Worm (Caenorhabditis elegans): ENCODE measurements around the gene nhr-21.

nhr-21 gene

ce11 chrII:7337469-7337893, 1.5 kb upstream of the nhr-21 start (continued):
- TF ChIP-seq athp-1 (tag; optimal IDR thresholded peaks at IDR 0.05) (no peak), lin-26 (GFP tag; IDR thresholded peaks at IDR 0.05) (peak; percentile 68; the same call in 1 of the 2 replicates), snpc-1.1 (tag; optimal IDR thresholded peaks at IDR 0.05; ENCODE audit: insufficient read depth) (no peak), ztf-6 (GFP tag; IDR thresholded peaks at IDR 0.05) (no peak), bed-1 (GFP tag; IDR thresholded peaks at IDR 0.05) (no peak), let-607 (tag; optimal IDR thresholded peaks at IDR 0.05) (peak; percentile 42 to 60), snpc-4 (GFP tag; optimal IDR thresholded peaks at IDR 0.05) (no peak), snpc-4 (tag; optimal IDR thresholded peaks at IDR 0.05) (peak in 2 of 4 experiments; percentile 9 to 61), aptf-3 (GFP tag; IDR thresholded peaks at IDR 0.05) (no peak), pbrm-1 (GFP tag; IDR thresholded peaks at IDR 0.05) (peak; percentile 49; the same call in 1 of the 2 replicates)

- TF ChIP-seq B0336.3 (GFP tag; IDR thresholded peaks at IDR 0.05) (no peak), lin-26 (GFP tag; IDR thresholded peaks at IDR 0.05) (no peak), bed-2 (GFP tag; IDR thresholded peaks at IDR 0.05) (no peak), ztf-3 (GFP tag; optimal IDR thresholded peaks at IDR 0.05) (no peak), C06A6.2 (GFP tag; conservative IDR thresholded peaks at IDR 0.05) (no peak), dpl-1 (GFP tag; optimal IDR thresholded peaks at IDR 0.05) (no peak), Y79H2A.3 (GFP tag; conservative IDR thresholded peaks at IDR 0.05) (no peak), hlh-12 (tag; optimal IDR thresholded peaks at IDR 0.05) (no peak)
Measured at ce11 chrII:7340703-7341102, 1.7 kb downstream of the nhr-21 start.

ce11 chrII:7341572-7342303, 2.7 kb downstream of the nhr-21 start:
- TF ChIP-seq F23B12.7 (tag; optimal IDR thresholded peaks at IDR 0.05; ENCODE audit: insufficient read depth) (no peak), F57A8.1 (GFP tag; optimal IDR thresholded peaks at IDR 0.05) (no peak), egl-18 (GFP tag; IDR thresholded peaks at IDR 0.05) (no peak), Y79H2A.3 (GFP tag; conservative IDR thresholded peaks at IDR 0.05) (no peak), ztf-26 (tag; optimal IDR thresholded peaks at IDR 0.05) (peak; percentile 6), ceh-91 (GFP tag; IDR thresholded peaks at IDR 0.05) (no peak), ZK185.1 (tag; optimal IDR thresholded peaks at IDR 0.05; ENCODE audit: poor library complexity, severe bottlenecking) (no peak), aptf-2 (GFP tag; conservative IDR thresholded peaks at IDR 0.05) (no peak)

ce11 chrII:7342884-7343283, 3.9 kb downstream of the nhr-21 start:
- TF ChIP-seq dpl-1 (GFP tag; optimal IDR thresholded peaks at IDR 0.05), result no peak
- TF ChIP-seq snpc-4 (GFP tag; optimal IDR thresholded peaks at IDR 0.05), result no peak
- TF ChIP-seq snpc-4 (tag; optimal IDR thresholded peaks at IDR 0.05), result no peak
- no peak for TF ChIP-seq him-1 (tag; optimal IDR thresholded peaks at IDR 0.05)
- TF ChIP-seq ceh-100 (GFP tag; IDR thresholded peaks at IDR 0.05), result no peak
- peak; percentile 49; the same call in 1 of the 2 replicates for TF ChIP-seq C06A6.2 (GFP tag; conservative IDR thresholded peaks at IDR 0.05)
- peak; percentile 39; the same call in 1 of the 2 replicates for TF ChIP-seq lin-26 (GFP tag; IDR thresholded peaks at IDR 0.05)
- TF ChIP-seq dox-1 (GFP tag; IDR thresholded peaks at IDR 0.05), result no peak
- no peak for TF ChIP-seq egrh-3 (GFP tag; IDR thresholded peaks at IDR 0.05)
- TF ChIP-seq Y53G8AR.9 (GFP tag; conservative IDR thresholded peaks at IDR 0.05), result no peak

- TF ChIP-seq F55B11.4 (tag; optimal IDR thresholded peaks at IDR 0.05; ENCODE audit: borderline replicate concordance, insufficient read depth) (no peak), lin-35 (GFP tag; optimal IDR thresholded peaks at IDR 0.05) (no peak), ama-1 (optimal IDR thresholded peaks at IDR 0.05) (peak; percentile 24), ama-1 (GFP tag; optimal IDR thresholded peaks at IDR 0.05) (no peak), chd-7 (tag; optimal IDR thresholded peaks at IDR 0.05) (peak; percentile 13), cebp-1 (GFP tag; IDR thresholded peaks at IDR 0.05) (no peak), cebp-1 (tag; optimal IDR thresholded peaks at IDR 0.05) (peak; percentile 1)
Measured at ce11 chrII:7343668-7344067, 4.6 kb downstream of the nhr-21 start.
